Worm (Caenorhabditis elegans): ENCODE measurements around the gene cox-16.

DNA sequence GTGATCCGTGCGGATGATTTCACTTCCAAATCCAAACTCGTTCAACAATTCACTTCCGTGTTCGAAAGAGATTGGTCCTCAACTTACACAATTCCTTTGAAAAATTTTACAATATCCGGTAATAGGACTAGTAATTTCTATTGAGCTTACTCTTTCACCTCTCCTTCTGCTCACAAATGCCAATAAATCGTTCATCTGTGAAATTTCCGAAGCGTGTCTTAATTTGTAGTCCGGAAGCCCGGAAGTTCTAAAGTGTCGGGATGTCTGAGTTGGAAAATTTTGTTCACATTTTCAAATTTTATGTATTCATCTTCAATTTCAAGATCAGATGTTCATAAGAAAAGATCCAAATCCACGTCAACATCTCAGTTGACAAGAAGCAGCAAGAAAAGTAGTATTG lies 42.6 kb downstream of the cox-16 start, which contains the start of gene T05C3.2:
- TF ChIP-seq skn-1 (tag; optimal IDR thresholded peaks at IDR 0.05) = no peak
- no peak for TF ChIP-seq nhr-76 (tag; optimal IDR thresholded peaks at IDR 0.05)
- TF ChIP-seq ztf-7 (tag; optimal IDR thresholded peaks at IDR 0.05) = no peak
- no peak for TF ChIP-seq nhr-237 (tag; optimal IDR thresholded peaks at IDR 0.05)
- no peak for TF ChIP-seq ztf-11 (tag; optimal IDR thresholded peaks at IDR 0.05)

Measured in whole organism, L4 larva.